Worm (Caenorhabditis elegans) whole organism, L1 larva: ENCODE data around the gene K02E11.6.
"Not testable (repeated sequence)": the region's sequence is repeated elsewhere in the genome, so short reads cannot be mapped to it uniquely, and the experiment has no call there.

Experiments
- F16B12.6 ChIP-seq: fragments of 150-350 bp; optimal IDR thresholded peaks from 2 replicates; lab custom pipeline; 2014; ENCODE audit warnings: missing biosample characterization, missing genetic modification characterization
- Y116A8C.19 ChIP-seq: sonication (generic microtip); optimal IDR thresholded peaks from 2 replicates; lab custom pipeline; 2016; ENCODE audit warnings: missing compliant biosample characterization, missing genetic modification characterization, borderline replicate concordance
- aha-1 ChIP-seq: fragments of 150-350 bp; optimal IDR thresholded peaks from 2 replicates; lab custom pipeline; 2014; ENCODE audit warnings: missing biosample characterization, missing genetic modification characterization
- alr-1 ChIP-seq: fragments of 200-800 bp; sonication (Bioruptor generic); optimal IDR thresholded peaks from 2 replicates; lab custom pipeline; 2018; ENCODE audit warnings: borderline replicate concordance, mild to moderate bottlenecking, missing genetic modification characterization, missing compliant biosample characterization
- aly-2 ChIP-seq: fragments of 150-350 bp; optimal IDR thresholded peaks from 2 replicates; lab custom pipeline; 2014; ENCODE audit warnings: missing biosample characterization, missing genetic modification characterization
- ceh-8 ChIP-seq: fragments of 200-800 bp; sonication (Bioruptor generic); optimal IDR thresholded peaks from 2 replicates; lab custom pipeline; 2018; ENCODE audit warnings: mild to moderate bottlenecking, missing genetic modification characterization, moderate library complexity, missing compliant biosample characterization
- ceh-82 ChIP-seq, 3 experiments: fragments of 150-350 bp in 1 of 3; sonication (generic microtip) in 2 of 3; optimal IDR thresholded peaks; 2 replicates each; lab custom pipeline; 2014 to 2017; ENCODE audit warnings: missing biosample characterization in 3 of 3, missing genetic modification characterization in 3 of 3
- ceh-88 ChIP-seq: fragments of 200-800 bp; sonication (Bioruptor generic); IDR thresholded peaks from 2 replicates; pipeline ENCODE4 v1.3.6; 2022; ENCODE audit warnings: missing genetic modification characterization, missing compliant biosample characterization
- ces-1 ChIP-seq: fragments of 150-350 bp; optimal IDR thresholded peaks from 2 replicates; lab custom pipeline; 2014; ENCODE audit warnings: missing biosample characterization, missing genetic modification reagents, missing genetic modification characterization
- efl-1 ChIP-seq, 4 experiments: fragments of 150-350 bp; optimal IDR thresholded peaks in 3 of 4; peaks in 1 of 4; 1 replicate in 1 of 4; 2 replicates in 3 of 4; lab custom pipeline; 2014; ENCODE audit warnings: missing biosample characterization in 2 of 4, missing genetic modification characterization in 2 of 4, missing genetic modification reagents in 2 of 4
- fkh-4 ChIP-seq: sonication (generic microtip); optimal IDR thresholded peaks from 2 replicates; lab custom pipeline; 2016; ENCODE audit warnings: missing compliant biosample characterization, missing genetic modification characterization, borderline replicate concordance
- fos-1 ChIP-seq: fragments of 150-350 bp; optimal IDR thresholded peaks from 2 replicates; lab custom pipeline; 2014; ENCODE audit warnings: missing biosample characterization, missing genetic modification characterization
- grh-1 ChIP-seq: fragments of 200-800 bp; sonication (Bioruptor generic); IDR thresholded peaks from 2 replicates; pipeline ENCODE4 v1.3.6; 2022; ENCODE audit warnings: missing genetic modification reagents, missing genetic modification characterization, missing compliant biosample characterization
- hlh-4 ChIP-seq: sonication (generic microtip); optimal IDR thresholded peaks from 2 replicates; lab custom pipeline; 2016; ENCODE audit warnings: mild to moderate bottlenecking, missing genetic modification characterization, missing compliant biosample characterization
- irx-1 ChIP-seq: sonication (generic microtip); optimal IDR thresholded peaks from 2 replicates; lab custom pipeline; 2016; ENCODE audit warnings: missing genetic modification characterization, missing compliant biosample characterization
- isw-1 ChIP-seq: fragments of 200-800 bp; sonication (Bioruptor generic); IDR thresholded peaks from 2 replicates; pipeline ENCODE4 v1.3.6; 2022; ENCODE audit warnings: missing genetic modification characterization, missing compliant biosample characterization
- lin-14 ChIP-seq: fragments of 200-800 bp; sonication (Bioruptor generic); optimal IDR thresholded peaks from 2 replicates; lab custom pipeline; 2018; ENCODE audit warnings: mild to moderate bottlenecking, missing genetic modification characterization, moderate library complexity, missing compliant biosample characterization
- lin-15B ChIP-seq: fragments of 150-350 bp; sonication (generic microtip); optimal IDR thresholded peaks from 3 replicates; lab custom pipeline; 2014; ENCODE audit warnings: missing biosample characterization, missing genetic modification characterization
- lin-39 ChIP-seq: fragments of 150-350 bp; optimal IDR thresholded peaks from 2 replicates; lab custom pipeline; 2014; ENCODE audit warnings: missing biosample characterization, missing genetic modification reagents, missing genetic modification characterization
- lsy-2 ChIP-seq, 2 experiments: fragments of 150-350 bp; optimal IDR thresholded peaks; 2 replicates each; lab custom pipeline; 2014; ENCODE audit warnings: missing biosample characterization in 2 of 2, missing genetic modification characterization in 2 of 2
- mab-9 ChIP-seq: fragments of 200-800 bp; sonication (Bioruptor generic); IDR thresholded peaks from 2 replicates; pipeline ENCODE4 v1.3.6; 2022; ENCODE audit warnings: missing genetic modification reagents, missing genetic modification characterization, missing compliant biosample characterization
- mdl-1 ChIP-seq, 2 experiments: fragments of 150-350 bp; optimal IDR thresholded peaks; 2 replicates each; lab custom pipeline; 2014 to 2017; ENCODE audit warnings: missing biosample characterization in 2 of 2, missing genetic modification characterization in 2 of 2, inconsistent platforms in 1 of 2
- nhr-19 ChIP-seq: fragments of 200-800 bp; sonication (Bioruptor generic); conservative IDR thresholded peaks from 2 replicates; pipeline ENCODE4 v1.3.6; 2022; ENCODE audit warnings: missing genetic modification characterization, missing compliant biosample characterization
- nhr-28 ChIP-seq: fragments of 150-350 bp; optimal IDR thresholded peaks from 2 replicates; lab custom pipeline; 2014; ENCODE audit warnings: missing biosample characterization, missing genetic modification characterization
- nhr-71 ChIP-seq: sonication (generic microtip); optimal IDR thresholded peaks from 2 replicates; lab custom pipeline; 2016; ENCODE audit warnings: mild to moderate bottlenecking, missing genetic modification characterization, moderate library complexity, missing compliant biosample characterization
- pax-3 ChIP-seq: fragments of 200-800 bp; sonication (Bioruptor generic); optimal IDR thresholded peaks from 2 replicates; lab custom pipeline; 2018; ENCODE audit warnings: mild to moderate bottlenecking, missing genetic modification characterization, moderate library complexity, missing compliant biosample characterization
- pqm-1 ChIP-seq: sonication (generic microtip); optimal IDR thresholded peaks from 3 replicates; lab custom pipeline; 2017; ENCODE audit warnings: missing biosample characterization, missing genetic modification characterization
- rnt-1 ChIP-seq: sonication (generic microtip); optimal IDR thresholded peaks from 2 replicates; lab custom pipeline; 2016; ENCODE audit warnings: mild to moderate bottlenecking, missing genetic modification characterization, moderate library complexity, missing compliant biosample characterization
- snpc-4 ChIP-seq: fragments of 150-350 bp; optimal IDR thresholded peaks from 2 replicates; lab custom pipeline; 2014; ENCODE audit warnings: missing biosample characterization, missing genetic modification characterization
- sox-4 ChIP-seq: sonication (generic microtip); optimal IDR thresholded peaks from 2 replicates; lab custom pipeline; 2016; ENCODE audit warnings: missing genetic modification characterization, missing compliant biosample characterization
- sptf-1 ChIP-seq: fragments of 150-350 bp; optimal IDR thresholded peaks from 2 replicates; lab custom pipeline; 2014; ENCODE audit warnings: missing biosample characterization, missing genetic modification characterization
- swsn-7 ChIP-seq: sonication (generic microtip); optimal IDR thresholded peaks from 2 replicates; lab custom pipeline; 2016; ENCODE audit warnings: missing genetic modification characterization, missing compliant biosample characterization
- tlp-1 ChIP-seq: fragments of 150-350 bp; optimal IDR thresholded peaks from 2 replicates; lab custom pipeline; 2014; ENCODE audit warnings: missing biosample characterization, missing genetic modification characterization
- xbp-1 ChIP-seq: sonication (generic microtip); optimal IDR thresholded peaks from 2 replicates; lab custom pipeline; 2016; ENCODE audit warnings: missing genetic modification characterization, missing compliant biosample characterization
- ztf-11 ChIP-seq, 2 experiments: sonication (generic microtip); optimal IDR thresholded peaks; 2 replicates each; lab custom pipeline; 2016 to 2017; ENCODE audit warnings: missing genetic modification characterization in 2 of 2, missing biosample characterization in 1 of 2, missing compliant biosample characterization in 1 of 2
- ztf-4 ChIP-seq: fragments of 150-350 bp; optimal IDR thresholded peaks from 2 replicates; lab custom pipeline; 2014; ENCODE audit warnings: missing biosample characterization, missing genetic modification characterization

The K02E11.6 gene

DNA sequence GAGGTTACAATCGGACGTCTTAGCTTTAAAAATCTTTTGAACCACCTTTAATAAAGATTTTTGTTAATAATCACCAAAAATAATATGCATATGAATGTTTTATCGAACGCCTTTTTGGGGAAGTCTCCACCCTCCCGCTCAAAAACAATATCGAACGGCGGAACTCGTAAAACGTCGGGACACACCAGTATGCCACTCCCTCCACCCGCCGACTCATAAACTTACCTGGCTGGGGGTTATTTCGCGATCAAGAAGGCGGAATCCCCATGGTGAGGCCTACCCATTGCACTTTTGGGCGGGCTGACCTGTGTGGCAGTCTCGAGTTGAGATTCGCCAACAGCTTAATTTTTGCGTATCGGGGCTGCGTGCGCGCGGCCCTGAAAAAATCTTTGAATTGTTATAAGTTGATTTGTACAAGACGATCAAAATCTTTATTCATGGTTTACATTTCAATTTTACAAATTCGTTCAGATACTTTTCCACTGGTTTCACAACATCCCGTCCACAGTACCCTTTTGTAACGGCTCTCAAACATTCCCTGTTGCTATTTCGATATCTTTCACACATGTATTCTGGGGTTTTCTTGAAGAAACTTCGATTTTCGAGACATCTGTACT, 18.8 kb downstream of the K02E11.6 start:
- TF ChIP-seq nhr-19 (GFP tag; lab: Robert Waterston, UW): no peak

- TF ChIP-seq lin-15B (no peak), ceh-82 (tag; optimal IDR thresholded peaks at IDR 0.05; lab: Kevin White, UChicago) (no peak), lin-39 (tag; lab: Kevin White, UChicago) (no peak), lin-14 (GFP tag; lab: Kevin White, UChicago) (no peak)
- TF ChIP-seq, all 84 proteins: peak for 0
These were observed 20.0 kb downstream of the K02E11.6 start, which contains the start of gene F40G12.4 for ce11 chrV:14268616-14269015. Gene F40G12.4 (minus strand): TSS chrV:14268716.

DNA sequence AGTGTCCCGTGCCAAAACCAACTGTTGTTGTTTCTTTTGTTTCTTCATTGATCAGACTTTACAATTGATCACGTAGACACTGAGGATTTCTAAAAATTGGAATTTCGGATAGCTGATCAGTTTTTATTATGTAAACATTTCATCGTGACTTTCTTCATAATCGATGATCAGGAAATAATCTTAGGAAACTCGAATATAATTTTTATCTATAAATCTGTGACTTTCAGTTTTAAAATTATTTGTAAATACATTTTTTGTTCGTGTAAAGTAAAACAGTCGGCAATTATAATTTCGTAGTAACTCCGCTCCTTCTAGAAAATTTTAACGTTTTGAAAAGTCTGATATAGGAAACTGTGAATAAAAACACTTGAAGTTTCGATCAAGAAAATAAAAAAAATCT, 22.1 kb downstream of the K02E11.6 start, which contains the start of gene F40G12.5:
TSS of gene F40G12.5 (minus strand) at position 101 of the 400 bp plus-strand sequence.
- TF ChIP-seq F16B12.6 (tag; lab: Kevin White, UChicago): no peak
- TF ChIP-seq ceh-88 (GFP tag; lab: Robert Waterston, UW): no peak
- TF ChIP-seq nhr-19 (GFP tag; lab: Robert Waterston, UW): no peak
- no peak for TF ChIP-seq lin-15B

ce11 chrV:14273019-14273418, 24.4 kb downstream of the K02E11.6 start, which contains the start of gene F40G12.6:
Gene F40G12.6 (minus strand): TSS chrV:14273119.
- TF ChIP-seq ces-1 (GFP tag; lab: Kevin White, UChicago): no peak
- no peak for TF ChIP-seq fos-1 (tag; lab: Kevin White, UChicago)
- TF ChIP-seq fkh-4 (tag; lab: Kevin White, UChicago): no peak
- TF ChIP-seq grh-1 (GFP tag; lab: Robert Waterston, UW): no peak
- no peak for TF ChIP-seq aha-1 (tag; lab: Kevin White, UChicago)
- TF ChIP-seq sptf-1 (tag; lab: Kevin White, UChicago): no peak
- no peak for TF ChIP-seq xbp-1 (tag; lab: Kevin White, UChicago)
- no peak for TF ChIP-seq efl-1 (optimal IDR thresholded peaks at IDR 0.05; lab: Kevin White, UChicago)
- no peak for TF ChIP-seq efl-1 (GFP tag; optimal IDR thresholded peaks at IDR 0.05 in 1 of 2; lab: Kevin White, UChicago)
- TF ChIP-seq pqm-1 (tag; lab: Kevin White, UChicago): no peak
- no peak for TF ChIP-seq isw-1
- TF ChIP-seq alr-1: no peak
- TF ChIP-seq rnt-1 (tag; lab: Kevin White, UChicago): no peak
- no peak for TF ChIP-seq ztf-4 (tag; lab: Kevin White, UChicago)
- TF ChIP-seq sox-4 (tag; lab: Kevin White, UChicago): no peak
- TF ChIP-seq lin-39 (tag; lab: Kevin White, UChicago): no peak
- TF ChIP-seq pax-3: no peak
- TF ChIP-seq nhr-28 (tag; lab: Kevin White, UChicago): no peak

DNA sequence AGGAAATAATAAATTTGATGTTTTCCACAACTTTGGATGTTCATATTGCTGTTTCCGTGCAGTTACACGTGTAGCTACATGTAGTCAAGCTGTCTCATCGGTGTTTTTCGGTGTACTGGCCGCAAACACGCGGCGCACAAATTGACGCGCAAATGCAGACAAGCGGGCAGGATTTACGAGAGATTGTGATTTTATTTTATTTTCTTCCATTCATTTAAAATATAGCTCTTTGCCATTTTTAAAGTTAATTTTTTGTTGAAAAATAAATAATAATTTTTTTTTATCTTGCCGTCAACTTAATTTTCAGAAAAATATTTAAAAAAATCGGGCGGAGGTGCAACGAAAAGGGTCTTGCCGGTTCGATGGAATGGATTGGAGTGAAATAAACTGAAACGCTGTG, 25.7 kb downstream of the K02E11.6 start, which contains the start of gene F40G12.7:
TSS of gene F40G12.7 (plus strand) at position 301 of the 400 bp plus-strand sequence.
- TF ChIP-seq irx-1 (tag; lab: Kevin White, UChicago); ztf-11 (tag; optimal IDR thresholded peaks at IDR 0.05; lab: Kevin White, UChicago); nhr-71 (tag; lab: Kevin White, UChicago): not testable (repeated sequence)

DNA sequence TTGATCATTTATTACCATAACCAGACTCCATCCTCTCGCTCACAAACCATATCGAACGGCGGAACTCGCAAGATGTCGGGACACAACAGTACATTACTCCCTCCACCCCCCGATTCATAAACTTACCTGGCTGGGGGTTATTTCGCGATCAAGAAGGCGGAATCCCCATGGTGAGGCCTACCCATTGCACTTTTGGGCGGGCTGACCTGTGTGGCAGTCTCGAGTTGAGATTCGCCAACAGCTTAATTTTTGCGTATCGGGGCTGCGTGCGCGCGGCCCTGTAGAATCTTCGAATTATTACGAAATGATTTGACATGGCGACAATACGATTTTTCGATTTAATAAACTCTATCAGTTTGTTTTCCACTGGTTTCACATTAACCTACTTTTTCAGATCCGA, 28.9 kb downstream of the K02E11.6 start:
- peak; percentile 40 for TF ChIP-seq snpc-4 (tag; lab: Kevin White, UChicago)

- TF ChIP-seq nhr-28 (tag; lab: Kevin White, UChicago) (no peak), lsy-2 (tag; optimal IDR thresholded peaks at IDR 0.05; lab: Kevin White, UChicago) (no peak), mab-9 (GFP tag; lab: Robert Waterston, UW) (no peak), hlh-4 (tag; lab: Kevin White, UChicago) (no peak), mdl-1 (tag; optimal IDR thresholded peaks at IDR 0.05; lab: Kevin White, UChicago) (no peak), aly-2 (no peak), lin-39 (tag; lab: Kevin White, UChicago) (no peak), swsn-7 (tag; lab: Kevin White, UChicago) (no peak), Y116A8C.19 (no peak), ceh-8 (GFP tag; lab: Kevin White, UChicago) (no peak), tlp-1 (tag; lab: Kevin White, UChicago) (no peak)
- TF ChIP-seq, all 84 proteins: peak for 0
These were observed 31.2 kb downstream of the K02E11.6 start, which contains the start of gene srt-33 for ce11 chrV:14279777-14280176. Gene srt-33 (minus strand): TSS chrV:14279877.
